Fruit fly (Drosophila melanogaster) whole organism, embryonic: ENCODE measurements around the gene CG11695.

ENCODE experiments used
- Awh ChIP-seq: fragments of 200-800 bp; sonication (Bioruptor generic); IDR thresholded peaks from 2 replicates; pipeline ENCODE4, ENCODE4 v1.3.6; 2022; ENCODE audit warnings: missing biosample characterization, missing genetic modification characterization
- CG11085 ChIP-seq: fragments of 200-800 bp; sonication (Bioruptor generic); IDR thresholded peaks from 2 replicates; pipeline ENCODE4 v1.3.6; 2022; ENCODE audit warnings: missing biosample characterization, missing genetic modification characterization
- CG12104 ChIP-seq: fragments of 200-800 bp; sonication (Bioruptor generic); optimal IDR thresholded peaks from 3 replicates; lab custom pipeline; 2016; ENCODE audit warnings: missing biosample characterization, missing genetic modification characterization
- CG12155 ChIP-seq: fragments of 200-800 bp; sonication (Bioruptor generic); optimal IDR thresholded peaks from 3 replicates; lab custom pipeline; 2016; ENCODE audit warnings: missing biosample characterization, missing genetic modification characterization
- CG13123 ChIP-seq: fragments of 200-800 bp; sonication (Bioruptor generic); optimal IDR thresholded peaks from 2 replicates; lab custom pipeline; 2016; ENCODE audit warnings: missing biosample characterization, missing genetic modification characterization
- CG14667 ChIP-seq: fragments of 200-800 bp; sonication (Bioruptor generic); IDR thresholded peaks from 2 replicates; pipeline ENCODE4 v1.3.6; 2022; ENCODE audit warnings: missing biosample characterization, missing genetic modification characterization
- CG17361 ChIP-seq: fragments of 200-800 bp; sonication (Bioruptor generic); IDR thresholded peaks from 3 replicates; pipeline ENCODE4 v1.3.6; 2022; ENCODE audit warnings: missing biosample characterization, missing genetic modification characterization
- CG17612 ChIP-seq: fragments of 200-800 bp; sonication (Bioruptor generic); IDR thresholded peaks from 2 replicates; pipeline ENCODE4 v1.3.6; 2022; ENCODE audit warnings: missing biosample characterization, missing genetic modification characterization
- CG1792 ChIP-seq: fragments of 200-800 bp; sonication (Bioruptor generic); optimal IDR thresholded peaks from 2 replicates; lab custom pipeline; 2016; ENCODE audit warnings: missing biosample characterization, missing genetic modification characterization
- CG18476 ChIP-seq: fragments of 200-800 bp; sonication (Bioruptor generic); optimal IDR thresholded peaks from 2 replicates; lab custom pipeline; 2016; ENCODE audit warnings: missing biosample characterization, mild to moderate bottlenecking, missing genetic modification characterization
- CG2875 ChIP-seq: fragments of 200-800 bp; sonication (Bioruptor generic); optimal IDR thresholded peaks from 2 replicates; lab custom pipeline; 2017; ENCODE audit warnings: missing biosample characterization, mild to moderate bottlenecking, missing genetic modification characterization, missing genetic modification reagents
- CG31388 ChIP-seq: fragments of 200-800 bp; sonication (Bioruptor generic); optimal IDR thresholded peaks from 2 replicates; lab custom pipeline; 2016; ENCODE audit warnings: missing biosample characterization, missing genetic modification characterization
- CG32772 ChIP-seq: fragments of 200-800 bp; sonication (Bioruptor generic); IDR thresholded peaks from 2 replicates; pipeline ENCODE4 v1.3.6; 2022; ENCODE audit warnings: missing biosample characterization, missing genetic modification characterization
- CG33213 ChIP-seq: fragments of 200-800 bp; sonication (Bioruptor generic); optimal IDR thresholded peaks from 3 replicates; lab custom pipeline; 2016; ENCODE audit warnings: missing biosample characterization, missing genetic modification characterization
- CG4282 ChIP-seq: fragments of 200-800 bp; sonication (Bioruptor generic); optimal IDR thresholded peaks from 2 replicates; lab custom pipeline; 2016; ENCODE audit warnings: missing biosample characterization, missing genetic modification characterization
- CG4820 ChIP-seq: fragments of 200-800 bp; sonication (Bioruptor generic); optimal IDR thresholded peaks from 3 replicates; lab custom pipeline; 2016; ENCODE audit warnings: missing biosample characterization, missing genetic modification characterization
- CG6254 ChIP-seq: fragments of 200-800 bp; sonication (Bioruptor generic); optimal IDR thresholded peaks from 3 replicates; lab custom pipeline; 2017; ENCODE audit warnings: mild to moderate bottlenecking, missing biosample characterization, missing genetic modification reagents, missing genetic modification characterization
- CG6272 ChIP-seq: fragments of 200-800 bp; sonication (Bioruptor generic); IDR thresholded peaks from 2 replicates; pipeline ENCODE4 v1.3.6; 2022; ENCODE audit warnings: missing biosample characterization, missing genetic modification characterization
- CG8089 ChIP-seq: fragments of 200-800 bp; sonication (Bioruptor generic); optimal IDR thresholded peaks from 3 replicates; lab custom pipeline; 2016; ENCODE audit warnings: missing biosample characterization, missing genetic modification characterization
- CG8359 ChIP-seq: fragments of 200-800 bp; sonication (Bioruptor generic); optimal IDR thresholded peaks from 2 replicates; lab custom pipeline; 2017; ENCODE audit warnings: missing biosample characterization, mild to moderate bottlenecking, missing genetic modification characterization, borderline replicate concordance
- CG9817 ChIP-seq: fragments of 200-800 bp; sonication (Bioruptor generic); optimal IDR thresholded peaks from 2 replicates; lab custom pipeline; 2018; ENCODE audit warnings: missing biosample characterization, mild to moderate bottlenecking, missing genetic modification characterization, moderate library complexity
- CTCF ChIP-seq: fragments of 200-800 bp; sonication (Bioruptor generic); optimal IDR thresholded peaks from 2 replicates; lab custom pipeline; 2017; ENCODE audit warnings: missing biosample characterization, mild to moderate bottlenecking, missing genetic modification characterization, moderate library complexity
- D ChIP-seq, 2 experiments: fragments of 200-800 bp in 1 of 2; fragments of >200 bp in 1 of 2; sonication (Bioruptor generic) in 1 of 2; optimal IDR thresholded peaks; 2 replicates in 1 of 2; 3 replicates in 1 of 2; lab custom pipeline; 2017; ENCODE audit warnings: mild to moderate bottlenecking in 1 of 2, missing biosample characterization in 1 of 2, missing genetic modification characterization in 1 of 2, missing genetic modification reagents in 1 of 2
- Dfd ChIP-seq, 2 experiments: fragments of >200 bp; optimal IDR thresholded peaks; 2 replicates each; lab custom pipeline; 2017; ENCODE audit warnings: missing biosample characterization in 2 of 2, missing genetic modification characterization in 2 of 2
- Fer2 ChIP-seq: fragments of 200-800 bp; sonication (Bioruptor generic); optimal IDR thresholded peaks from 2 replicates; lab custom pipeline; 2018; ENCODE audit warnings: missing biosample characterization, mild to moderate bottlenecking, missing genetic modification characterization, moderate library complexity
- HLH54F ChIP-seq: fragments of 200-800 bp; sonication (Bioruptor generic); optimal IDR thresholded peaks from 3 replicates; lab custom pipeline; 2016; ENCODE audit warnings: missing biosample characterization, missing genetic modification characterization
- Hmr ChIP-seq: fragments of 200-800 bp; sonication (Bioruptor generic); optimal IDR thresholded peaks from 3 replicates; lab custom pipeline; 2017; ENCODE audit warnings: mild to moderate bottlenecking, missing biosample characterization, missing genetic modification reagents, missing genetic modification characterization
- Lpt ChIP-seq: fragments of >200 bp; optimal IDR thresholded peaks from 2 replicates; lab custom pipeline; 2018; ENCODE audit warnings: missing biosample characterization, missing genetic modification characterization
- NFAT ChIP-seq: fragments of 200-800 bp; sonication (Bioruptor generic); IDR thresholded peaks from 2 replicates; pipeline ENCODE4 v1.3.6; 2022; ENCODE audit warnings: missing biosample characterization, missing genetic modification characterization
- Nf-YA ChIP-seq: fragments of 200-800 bp; sonication (Bioruptor generic); IDR thresholded peaks from 2 replicates; pipeline ENCODE4 v1.3.6; 2022; ENCODE audit warnings: missing biosample characterization, missing genetic modification characterization
- NfI ChIP-seq: fragments of 200-800 bp; sonication (Bioruptor generic); optimal IDR thresholded peaks from 3 replicates; lab custom pipeline; 2018; ENCODE audit warnings: missing biosample characterization, mild to moderate bottlenecking, missing genetic modification characterization, moderate library complexity
- Pdp1 ChIP-seq, 2 experiments: fragments of 200-800 bp; sonication (Bioruptor generic); optimal IDR thresholded peaks; 3 replicates each; lab custom pipeline; 2016; ENCODE audit warnings: missing biosample characterization in 2 of 2, missing genetic modification characterization in 2 of 2, mild to moderate bottlenecking in 1 of 2, moderate library complexity in 1 of 2
- Sin3A ChIP-seq: fragments of >200 bp; optimal IDR thresholded peaks from 2 replicates; lab custom pipeline; 2018
- Sox100B ChIP-seq: fragments of 200-800 bp; sonication (Bioruptor generic); optimal IDR thresholded peaks from 3 replicates; lab custom pipeline; 2018; ENCODE audit warnings: missing biosample characterization, mild to moderate bottlenecking, missing genetic modification characterization
- Sox102F ChIP-seq: fragments of 200-800 bp; sonication (Bioruptor generic); optimal IDR thresholded peaks from 2 replicates; lab custom pipeline; 2018; ENCODE audit warnings: missing biosample characterization, mild to moderate bottlenecking, missing genetic modification characterization, moderate library complexity
- Sry-δ ChIP-seq: fragments of 200-800 bp; sonication (Bioruptor generic); optimal IDR thresholded peaks from 2 replicates; lab custom pipeline; 2016; ENCODE audit warnings: missing biosample characterization, missing genetic modification characterization
- Xbp1 ChIP-seq: fragments of 200-800 bp; sonication (Bioruptor generic); optimal IDR thresholded peaks from 3 replicates; lab custom pipeline; 2016; ENCODE audit warnings: missing biosample characterization, mild to moderate bottlenecking, missing genetic modification characterization
- chn ChIP-seq: fragments of 200-800 bp; sonication (Bioruptor generic); optimal IDR thresholded peaks from 2 replicates; lab custom pipeline; 2016; ENCODE audit warnings: missing biosample characterization, missing genetic modification characterization
- dimm ChIP-seq: fragments of 200-800 bp; sonication (Bioruptor generic); IDR thresholded peaks from 2 replicates; pipeline ENCODE4 v1.3.6; 2022; ENCODE audit warnings: missing biosample characterization, missing genetic modification characterization
- ftz-f1 ChIP-seq: fragments of 200-800 bp; sonication (Bioruptor generic); optimal IDR thresholded peaks from 2 replicates; lab custom pipeline; 2016; ENCODE audit warnings: missing biosample characterization, missing genetic modification characterization
- gsb ChIP-seq: fragments of 200-800 bp; sonication (Bioruptor generic); IDR thresholded peaks from 2 replicates; pipeline ENCODE4 v1.3.6; 2022; ENCODE audit warnings: missing biosample characterization, missing genetic modification characterization
- gsb-n ChIP-seq: fragments of 200-800 bp; sonication (Bioruptor generic); optimal IDR thresholded peaks from 3 replicates; lab custom pipeline; 2018; ENCODE audit warnings: missing biosample characterization, mild to moderate bottlenecking, missing genetic modification characterization
- her ChIP-seq: fragments of 200-800 bp; sonication (Bioruptor generic); optimal IDR thresholded peaks from 2 replicates; lab custom pipeline; 2016; ENCODE audit warnings: missing biosample characterization, missing genetic modification characterization
- insv ChIP-seq, 2 experiments: fragments of 200-800 bp; sonication (Bioruptor generic); optimal IDR thresholded peaks; 3 replicates each; lab custom pipeline; 2016 to 2018; ENCODE audit warnings: missing biosample characterization in 2 of 2, missing genetic modification characterization in 2 of 2
- nerfin-1 ChIP-seq: fragments of 200-800 bp; sonication (Bioruptor generic); optimal IDR thresholded peaks from 3 replicates; lab custom pipeline; 2019; ENCODE audit warnings: missing biosample characterization, mild to moderate bottlenecking, missing genetic modification characterization, moderate library complexity
- p53 ChIP-seq: fragments of 200-800 bp; sonication (Bioruptor generic); optimal IDR thresholded peaks from 2 replicates; lab custom pipeline; 2016; ENCODE audit warnings: missing biosample characterization, missing genetic modification characterization
- pita ChIP-seq: fragments of 200-800 bp; sonication (Bioruptor generic); optimal IDR thresholded peaks from 2 replicates; lab custom pipeline; 2017; ENCODE audit warnings: missing biosample characterization, mild to moderate bottlenecking, missing genetic modification characterization
- prd ChIP-seq, 3 experiments: fragments of >200 bp in 2 of 3; fragments of 200-800 bp in 1 of 3; sonication (Bioruptor generic) in 1 of 3; optimal IDR thresholded peaks in 2 of 3; IDR thresholded peaks in 1 of 3; 2 replicates in 2 of 3; 3 replicates in 1 of 3; pipeline versions ENCODE4 v1.3.6 to Lab custom; 2017 to 2022; ENCODE audit warnings: missing biosample characterization in 1 of 3, missing genetic modification characterization in 1 of 3
- run ChIP-seq: fragments of 200-800 bp; sonication (Bioruptor generic); optimal IDR thresholded peaks from 3 replicates; lab custom pipeline; 2018; ENCODE audit warnings: missing biosample characterization, mild to moderate bottlenecking, missing genetic modification characterization
- ssp ChIP-seq: fragments of 200-800 bp; sonication (Bioruptor generic); IDR thresholded peaks from 2 replicates; pipeline ENCODE4 v1.3.6; 2022; ENCODE audit warnings: missing biosample characterization, missing genetic modification characterization
- tgo ChIP-seq: fragments of 200-800 bp; sonication (Bioruptor generic); IDR thresholded peaks from 3 replicates; pipeline ENCODE4 v1.3.6; 2022; ENCODE audit warnings: missing biosample characterization, missing genetic modification characterization
- zf30C ChIP-seq: fragments of 200-800 bp; sonication (Bioruptor generic); optimal IDR thresholded peaks from 3 replicates; lab custom pipeline; 2018; ENCODE audit warnings: missing biosample characterization, mild to moderate bottlenecking, missing genetic modification characterization

The CG11695 gene

DNA sequence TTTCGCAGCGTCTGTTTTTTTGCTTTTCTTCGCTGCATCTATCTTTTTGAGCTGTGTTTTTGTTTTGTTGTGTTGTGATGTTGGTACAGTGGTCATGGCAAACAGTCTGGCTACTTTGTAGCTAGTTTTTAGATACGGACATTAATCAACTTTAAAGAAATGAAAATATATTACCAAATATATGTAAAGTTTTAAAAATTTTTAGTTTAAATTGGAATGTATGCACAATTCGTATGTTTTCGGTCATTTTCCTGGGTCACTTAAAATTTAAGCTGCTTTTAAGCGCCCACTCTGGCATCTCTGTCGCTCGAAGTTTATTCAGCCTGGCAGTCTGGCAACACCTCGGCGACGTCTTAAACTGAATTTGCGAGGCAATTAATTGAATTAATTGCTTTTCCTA lies at the start of gene CG11695:
Gene CG11695 (plus strand): TSS at position 344 of the 400 bp plus-strand sequence.
- TF ChIP-seq Xbp1 (GFP tag; lab: Kevin White, UChicago), result peak; percentile 73
- TF ChIP-seq CG14667 (GFP tag; lab: Robert Waterston, UW), result peak; percentile 36; the same call in 1 of the 2 replicates
- no peak for TF ChIP-seq Sox100B (GFP tag; lab: Kevin White, UChicago)
- TF ChIP-seq CG1792 (GFP tag; lab: Kevin White, UChicago), result no peak
- peak; percentile 44 for TF ChIP-seq gsb-n (tag; lab: Kevin White, UChicago)
- TF ChIP-seq CG8359 (GFP tag; lab: Kevin White, UChicago), result no peak
- no peak for TF ChIP-seq ftz-f1 (GFP tag; lab: Kevin White, UChicago)
- TF ChIP-seq zf30C, result no peak
- TF ChIP-seq CG6272 (GFP tag; lab: Robert Waterston, UW), result no peak
- TF ChIP-seq CG12155 (GFP tag; lab: Kevin White, UChicago), result peak; percentile 60
- TF ChIP-seq CG9817 (tag; lab: Kevin White, UChicago), result peak; percentile 81
- TF ChIP-seq CG12104 (GFP tag; lab: Kevin White, UChicago), result peak; percentile 16
- TF ChIP-seq D (optimal IDR thresholded peaks at IDR 0.05; lab: Kevin White, UChicago), result no peak
- no peak for TF ChIP-seq D (GFP tag; optimal IDR thresholded peaks at IDR 0.05; lab: Kevin White, UChicago)
- no peak for TF ChIP-seq CG11085 (GFP tag; lab: Robert Waterston, UW)
- peak; percentile 47 for TF ChIP-seq Fer2 (tag; lab: Kevin White, UChicago)
- TF ChIP-seq CG17361 (GFP tag; lab: Robert Waterston, UW), result peak; percentile 69
- peak; percentile 26 for TF ChIP-seq Sry-δ (GFP tag; lab: Kevin White, UChicago)
- no peak for TF ChIP-seq CTCF (GFP tag; lab: Kevin White, UChicago)
- no peak for TF ChIP-seq CG4282 (GFP tag; lab: Kevin White, UChicago)
- peak; percentile 35 to 47 for TF ChIP-seq Pdp1 (GFP tag; optimal IDR thresholded peaks at IDR 0.05; lab: Kevin White, UChicago)
- no peak for TF ChIP-seq Lpt (GFP tag; lab: Kevin White, UChicago)
- peak; percentile 73 for TF ChIP-seq NfI (GFP tag; lab: Kevin White, UChicago)
- no peak for TF ChIP-seq Nf-YA (GFP tag; lab: Robert Waterston, UW)
- TF ChIP-seq CG2875 (GFP tag; lab: Kevin White, UChicago), result no peak
- TF ChIP-seq CG17612 (GFP tag; lab: Robert Waterston, UW), result no peak
- TF ChIP-seq gsb (GFP tag; lab: Robert Waterston, UW), result no peak
- no peak for TF ChIP-seq CG32772 (GFP tag; lab: Robert Waterston, UW)
- TF ChIP-seq Hmr (GFP tag; lab: Kevin White, UChicago), result peak; percentile 62
- peak; percentile 57 for TF ChIP-seq chn
- no peak for TF ChIP-seq CG33213 (GFP tag; lab: Kevin White, UChicago)
- no peak for TF ChIP-seq CG13123 (GFP tag; lab: Kevin White, UChicago)
- no peak for TF ChIP-seq Dfd (GFP tag; optimal IDR thresholded peaks at IDR 0.05; lab: Kevin White, UChicago)
- no peak for TF ChIP-seq p53 (GFP tag; lab: Kevin White, UChicago)
- no peak for TF ChIP-seq CG6254 (GFP tag; lab: Kevin White, UChicago)
- TF ChIP-seq her (GFP tag; lab: Kevin White, UChicago), result no peak
- TF ChIP-seq Awh (GFP tag; lab: Robert Waterston, UW), result 0 out of 2 replicates have a peak, but pooled peaks have one; percentile 32
- TF ChIP-seq NFAT (GFP tag; lab: Robert Waterston, UW), result peak; percentile 70
- TF ChIP-seq CG4820 (GFP tag; lab: Kevin White, UChicago), result peak; percentile 48
- TF ChIP-seq tgo (GFP tag; lab: Robert Waterston, UW), result peak; percentile 57
- TF ChIP-seq CG31388, result peak; percentile 9
- TF ChIP-seq pita, result no peak
- TF ChIP-seq CG18476 (GFP tag; lab: Kevin White, UChicago), result peak; percentile 27
- TF ChIP-seq Sin3A (lab: Kevin White, UChicago), result peak; percentile 44
- no peak for TF ChIP-seq Sox102F
- TF ChIP-seq nerfin-1, result peak; percentile 62
- no peak for TF ChIP-seq prd (optimal IDR thresholded peaks at IDR 0.05; lab: Kevin White, UChicago)
- peak; percentile 77 for TF ChIP-seq prd (GFP tag; IDR thresholded peaks at IDR 0.05; lab: Robert Waterston, UW)
- TF ChIP-seq dimm (GFP tag; lab: Robert Waterston, UW), result no peak
- TF ChIP-seq run (tag; lab: Kevin White, UChicago), result no peak
- TF ChIP-seq HLH54F, result peak; percentile 24
- peak; percentile 29; the same call in 1 of the 2 replicates for TF ChIP-seq ssp (GFP tag; lab: Robert Waterston, UW)
- TF ChIP-seq insv (GFP tag; optimal IDR thresholded peaks at IDR 0.05; lab: Kevin White, UChicago), result peak in 1 of 2 experiments; percentile 0
- TF ChIP-seq CG8089, result no peak
